Worm (Caenorhabditis elegans): ENCODE measurements around the gene slc-30A9.

The slc-30A9 gene

ce11 chrIII:2698740-2699139, at the start of gene slc-30A9:
slc-30A9 (minus strand) TSS chrIII:2698817.
- TF ChIP-seq mab-5 (tag; optimal IDR thresholded peaks at IDR 0.05), result no peak
- TF ChIP-seq sma-9 (GFP tag; optimal IDR thresholded peaks at IDR 0.05), result no peak
- TF ChIP-seq sma-9 (tag; optimal IDR thresholded peaks at IDR 0.05), result no peak
- TF ChIP-seq sem-4 (tag; optimal IDR thresholded peaks at IDR 0.05), result no peak
- no peak for TF ChIP-seq blmp-1 (tag; optimal IDR thresholded peaks at IDR 0.05; ENCODE audit: insufficient read depth)
- no peak for TF ChIP-seq unc-62 (GFP tag; optimal IDR thresholded peaks at IDR 0.05)
- TF ChIP-seq ztf-1 (GFP tag; conservative IDR thresholded peaks at IDR 0.05), result no peak
- TF ChIP-seq nhr-10 (tag; optimal IDR thresholded peaks at IDR 0.05), result no peak
- no peak for TF ChIP-seq lin-11 (tag; optimal IDR thresholded peaks at IDR 0.05)
- no peak for TF ChIP-seq R02D3.7 (tag; optimal IDR thresholded peaks at IDR 0.05)
- no peak for TF ChIP-seq mbf-1 (tag; optimal IDR thresholded peaks at IDR 0.05)
- no peak for TF ChIP-seq nhr-237 (tag; optimal IDR thresholded peaks at IDR 0.05)
- no peak for TF ChIP-seq nhr-23 (tag; optimal IDR thresholded peaks at IDR 0.05)
- TF ChIP-seq egl-27 (tag; optimal IDR thresholded peaks at IDR 0.05), result no peak
- peak; percentile 23 for TF ChIP-seq crh-2 (tag; optimal IDR thresholded peaks at IDR 0.05)
- no peak for TF ChIP-seq gmeb-1 (tag; optimal IDR thresholded peaks at IDR 0.05)
- no peak for TF ChIP-seq fos-1 (tag; optimal IDR thresholded peaks at IDR 0.05)
- TF ChIP-seq elt-3 (tag; optimal IDR thresholded peaks at IDR 0.05), result no peak
- TF ChIP-seq elt-1 (tag; optimal IDR thresholded peaks at IDR 0.05), result no peak
- peak; percentile 23 to 67 for TF ChIP-seq lsy-2 (tag; optimal IDR thresholded peaks at IDR 0.05)
- TF ChIP-seq Y55F3AM.14 (GFP tag; optimal IDR thresholded peaks at IDR 0.05), result no peak
- TF ChIP-seq nhr-6 (tag; optimal IDR thresholded peaks at IDR 0.05), result no peak
- no peak for TF ChIP-seq skn-1 (tag; optimal IDR thresholded peaks at IDR 0.05)
- TF ChIP-seq F13H6.1 (tag; optimal IDR thresholded peaks at IDR 0.05), result peak; percentile 4
- TF ChIP-seq lin-13 (GFP tag; optimal IDR thresholded peaks at IDR 0.05), result peak; percentile 35
- TF ChIP-seq nhr-25 (tag; optimal IDR thresholded peaks at IDR 0.05), result no peak
- TF ChIP-seq lin-39 (tag; optimal IDR thresholded peaks at IDR 0.05), result no peak
- TF ChIP-seq C34F6.9 (tag; optimal IDR thresholded peaks at IDR 0.05), result peak; percentile 65
- no peak for TF ChIP-seq ceh-16 (tag; optimal IDR thresholded peaks at IDR 0.05)
- peak; percentile 72 for TF ChIP-seq unc-55 (GFP tag; optimal IDR thresholded peaks at IDR 0.05)
- TF ChIP-seq ama-1 (optimal IDR thresholded peaks at IDR 0.05), result no peak
- TF ChIP-seq nhr-77 (tag; optimal IDR thresholded peaks at IDR 0.05), result no peak
- TF ChIP-seq snpc-4 (tag; optimal IDR thresholded peaks at IDR 0.05), result no peak
- no peak for TF ChIP-seq nhr-12 (tag; optimal IDR thresholded peaks at IDR 0.05)
- no peak for TF ChIP-seq peb-1 (tag; optimal IDR thresholded peaks at IDR 0.05)
- no peak for TF ChIP-seq nhr-129 (tag; optimal IDR thresholded peaks at IDR 0.05)
- TF ChIP-seq mdl-1 (tag; optimal IDR thresholded peaks at IDR 0.05), result no peak
- no peak for TF ChIP-seq alr-1 (tag; optimal IDR thresholded peaks at IDR 0.05)
- no peak for TF ChIP-seq unc-39 (tag; optimal IDR thresholded peaks at IDR 0.05)
- TF ChIP-seq ztf-11 (tag; optimal IDR thresholded peaks at IDR 0.05), result no peak
- no peak for TF ChIP-seq sma-3 (GFP tag; optimal IDR thresholded peaks at IDR 0.05)
- no peak for TF ChIP-seq ZK546.5 (tag; optimal IDR thresholded peaks at IDR 0.05)
- TF ChIP-seq dmd-4 (tag; optimal IDR thresholded peaks at IDR 0.05), result no peak
- no peak for TF ChIP-seq zag-1 (tag; optimal IDR thresholded peaks at IDR 0.05)
- no peak for TF ChIP-seq aly-2 (tag; optimal IDR thresholded peaks at IDR 0.05)
- TF ChIP-seq ztf-4 (tag; optimal IDR thresholded peaks at IDR 0.05), result no peak
- no peak for TF ChIP-seq nhr-21 (tag; optimal IDR thresholded peaks at IDR 0.05)

- TF ChIP-seq nhr-77 (tag; optimal IDR thresholded peaks at IDR 0.05) (no peak), fos-1 (tag; optimal IDR thresholded peaks at IDR 0.05) (peak; percentile 51)
Observed at ce11 chrIII:2746553-2746952, 47.9 kb upstream of the slc-30A9 start, which contains the start of gene Y71H2AM.14. Y71H2AM.14 (minus strand) TSS chrIII:2746653.

Data from whole organism, L2 larva.